Worm (Caenorhabditis elegans) whole organism, late embryonic: Measurements from ENCODE around the gene F19F10.11.

Experiments
- K02D7.2 ChIP-seq: sonication (generic microtip); optimal IDR thresholded peaks from 2 replicates; lab custom pipeline; 2017; ENCODE audit warnings: mild to moderate bottlenecking, missing genetic modification characterization, missing compliant biosample characterization
- ceh-18 ChIP-seq: sonication (generic microtip); optimal IDR thresholded peaks from 2 replicates; lab custom pipeline; 2016; ENCODE audit warnings: missing genetic modification characterization, missing compliant biosample characterization
- ceh-19 ChIP-seq: fragments of 200-800 bp; sonication (Bioruptor generic); optimal IDR thresholded peaks from 2 replicates; lab custom pipeline; 2018; ENCODE audit warnings: mild to moderate bottlenecking, missing genetic modification characterization, missing compliant biosample characterization
- ceh-2 ChIP-seq: sonication (generic microtip); optimal IDR thresholded peaks from 2 replicates; lab custom pipeline; 2016; ENCODE audit warnings: missing genotype, missing genetic modification characterization, missing compliant biosample characterization
- ceh-24 ChIP-seq: sonication (generic microtip); optimal IDR thresholded peaks from 2 replicates; lab custom pipeline; 2016; ENCODE audit warnings: mild to moderate bottlenecking, missing genetic modification characterization, missing compliant biosample characterization
- ceh-30 ChIP-seq: fragments of 150-350 bp; optimal IDR thresholded peaks from 2 replicates; lab custom pipeline; 2014; ENCODE audit warnings: missing biosample characterization, missing genetic modification characterization
- ceh-31 ChIP-seq: sonication (generic microtip); optimal IDR thresholded peaks from 2 replicates; lab custom pipeline; 2016; ENCODE audit warnings: missing genetic modification characterization, missing compliant biosample characterization
- ceh-34 ChIP-seq: sonication (generic microtip); optimal IDR thresholded peaks from 2 replicates; lab custom pipeline; 2016; ENCODE audit warnings: mild to moderate bottlenecking, missing genetic modification characterization, missing compliant biosample characterization
- ceh-45 ChIP-seq: fragments of 200-800 bp; sonication (Bioruptor generic); IDR thresholded peaks from 2 replicates; pipeline ENCODE4 v1.3.6; 2022; ENCODE audit warnings: missing genetic modification reagents, missing genetic modification characterization, missing compliant biosample characterization
- che-1 ChIP-seq: sonication (generic microtip); optimal IDR thresholded peaks from 2 replicates; lab custom pipeline; 2016; ENCODE audit warnings: mild to moderate bottlenecking, missing genetic modification characterization, missing compliant biosample characterization
- dmd-4 ChIP-seq: sonication (generic microtip); optimal IDR thresholded peaks from 2 replicates; lab custom pipeline; 2016; ENCODE audit warnings: borderline replicate concordance, missing genetic modification characterization, missing compliant biosample characterization
- dve-1 ChIP-seq: sonication (generic microtip); optimal IDR thresholded peaks from 2 replicates; lab custom pipeline; 2017; ENCODE audit warnings: antibody characterized with exemption, mild to moderate bottlenecking, missing genetic modification characterization, missing compliant biosample characterization
- eyg-1 ChIP-seq: sonication (generic microtip); optimal IDR thresholded peaks from 2 replicates; lab custom pipeline; 2016; ENCODE audit warnings: missing genotype, missing genetic modification characterization, missing compliant biosample characterization
- fkh-10 ChIP-seq: fragments of 150-350 bp; optimal IDR thresholded peaks from 2 replicates; lab custom pipeline; 2014; ENCODE audit warnings: missing biosample characterization, missing genetic modification reagents, missing genetic modification characterization
- gmeb-2 ChIP-seq: sonication (generic microtip); optimal IDR thresholded peaks from 2 replicates; lab custom pipeline; 2016; ENCODE audit warnings: missing genetic modification characterization, inconsistent platforms, missing compliant biosample characterization
- hlh-13 ChIP-seq: fragments of 200-800 bp; sonication (Bioruptor generic); optimal IDR thresholded peaks from 2 replicates; lab custom pipeline; 2018; ENCODE audit warnings: mild to moderate bottlenecking, missing genetic modification characterization, missing compliant biosample characterization
- hlh-15 ChIP-seq: sonication (generic microtip); optimal IDR thresholded peaks from 2 replicates; lab custom pipeline; 2016; ENCODE audit warnings: missing genetic modification characterization, missing compliant biosample characterization
- hlh-8 ChIP-seq: sonication (generic microtip); optimal IDR thresholded peaks from 2 replicates; lab custom pipeline; 2016; ENCODE audit warnings: missing genotype, missing genetic modification characterization, missing compliant biosample characterization
- lim-6 ChIP-seq: sonication (generic microtip); optimal IDR thresholded peaks from 2 replicates; lab custom pipeline; 2016; ENCODE audit warnings: missing genetic modification characterization, missing compliant biosample characterization
- lin-11 ChIP-seq: fragments of 200-800 bp; sonication (Bioruptor generic); optimal IDR thresholded peaks from 2 replicates; lab custom pipeline; 2018; ENCODE audit warnings: mild to moderate bottlenecking, missing genetic modification characterization, missing compliant biosample characterization
- madf-2 ChIP-seq: sonication (generic microtip); optimal IDR thresholded peaks from 2 replicates; lab custom pipeline; 2017; ENCODE audit warnings: missing genetic modification characterization, missing compliant biosample characterization
- nfya-1 ChIP-seq: sonication (generic microtip); optimal IDR thresholded peaks from 2 replicates; lab custom pipeline; 2017; ENCODE audit warnings: missing genetic modification characterization, mild to moderate bottlenecking, missing compliant biosample characterization, antibody characterized with exemption, moderate library complexity
- nhr-11 ChIP-seq: fragments of 150-350 bp; optimal IDR thresholded peaks from 2 replicates; lab custom pipeline; 2014; ENCODE audit warnings: missing biosample characterization, missing genetic modification characterization
- nhr-232 ChIP-seq: sonication (generic microtip); optimal IDR thresholded peaks from 2 replicates; lab custom pipeline; 2016; ENCODE audit warnings: missing genetic modification characterization, missing compliant biosample characterization
- npax-4 ChIP-seq: sonication (generic microtip); optimal IDR thresholded peaks from 2 replicates; lab custom pipeline; 2016; ENCODE audit warnings: missing genetic modification characterization, missing compliant biosample characterization
- odd-2 ChIP-seq: sonication (generic microtip); optimal IDR thresholded peaks from 2 replicates; lab custom pipeline; 2017; ENCODE audit warnings: antibody characterized with exemption, mild to moderate bottlenecking, missing genetic modification characterization, missing compliant biosample characterization
- pag-3 ChIP-seq: sonication (generic microtip); optimal IDR thresholded peaks from 2 replicates; lab custom pipeline; 2016; ENCODE audit warnings: missing compliant biosample characterization, missing genetic modification characterization, borderline replicate concordance
- pat-9 ChIP-seq: fragments of 200-800 bp; sonication (Bioruptor generic); optimal IDR thresholded peaks from 2 replicates; lab custom pipeline; 2018; ENCODE audit warnings: mild to moderate bottlenecking, missing genetic modification characterization, moderate library complexity, missing compliant biosample characterization
- pax-1 ChIP-seq: fragments of 150-350 bp; optimal IDR thresholded peaks from 2 replicates; lab custom pipeline; 2014; ENCODE audit warnings: missing biosample characterization, missing genetic modification characterization
- pha-2 ChIP-seq: sonication (generic microtip); optimal IDR thresholded peaks from 2 replicates; lab custom pipeline; 2017; ENCODE audit warnings: mild to moderate bottlenecking, missing genetic modification characterization, missing compliant biosample characterization
- rnt-1 ChIP-seq: sonication (generic microtip); optimal IDR thresholded peaks from 2 replicates; lab custom pipeline; 2016; ENCODE audit warnings: missing genetic modification characterization, missing compliant biosample characterization
- sox-4 ChIP-seq: sonication (generic microtip); optimal IDR thresholded peaks from 2 replicates; lab custom pipeline; 2017; ENCODE audit warnings: mild to moderate bottlenecking, missing genetic modification characterization, inconsistent platforms, missing compliant biosample characterization
- syd-9 ChIP-seq: sonication (generic microtip); optimal IDR thresholded peaks from 2 replicates; lab custom pipeline; 2016; ENCODE audit warnings: mild to moderate bottlenecking, missing genetic modification characterization, moderate library complexity, missing compliant biosample characterization
- tbx-2 ChIP-seq: sonication (generic microtip); optimal IDR thresholded peaks from 2 replicates; lab custom pipeline; 2016; ENCODE audit warnings: missing genetic modification characterization, missing compliant biosample characterization
- unc-55 ChIP-seq: sonication (generic microtip); optimal IDR thresholded peaks from 2 replicates; lab custom pipeline; 2017; ENCODE audit warnings: missing biosample characterization, missing genetic modification reagents, missing genetic modification characterization
- unc-86 ChIP-seq: sonication (generic microtip); optimal IDR thresholded peaks from 2 replicates; lab custom pipeline; 2016; ENCODE audit warnings: missing genetic modification characterization, missing compliant biosample characterization

The F19F10.11 gene

ce11 chrV:7612044-7612443 lies 24.5 kb upstream of the F19F10.11 start, which contains the start of gene clec-215:
Gene clec-215 (plus strand): TSS chrV:7612344.
- TF ChIP-seq npax-4 (tag; lab: Kevin White, UChicago) (no peak), ceh-18 (no peak), tbx-2 (no peak), eyg-1 (no peak), ceh-24 (tag; lab: Kevin White, UChicago) (no peak), ceh-45 (GFP tag; lab: Robert Waterston, UW) (no peak), unc-55 (GFP tag; lab: Kevin White, UChicago) (no peak), dmd-4 (tag; lab: Kevin White, UChicago) (no peak), hlh-15 (tag; lab: Kevin White, UChicago) (no peak), hlh-8 (tag; lab: Kevin White, UChicago) (no peak), ceh-31 (tag; lab: Kevin White, UChicago) (no peak)

- TF ChIP-seq gmeb-2 (tag; lab: Kevin White, UChicago) (no peak), ceh-34 (tag; lab: Kevin White, UChicago) (no peak), tbx-2 (no peak), sox-4 (tag; lab: Kevin White, UChicago) (no peak), dmd-4 (tag; lab: Kevin White, UChicago) (no peak), pax-1 (no peak), nfya-1 (tag; lab: Kevin White, UChicago) (no peak), K02D7.2 (tag; lab: Kevin White, UChicago) (no peak), dve-1 (no peak), ceh-2 (tag; lab: Kevin White, UChicago) (no peak)
Observed at ce11 chrV:7609698-7610420, 22.4 kb upstream of the F19F10.11 start, which contains the start of the genes folt-3 and clec-214. Gene folt-3 (minus strand): TSS chrV:7609748. Gene clec-214 (plus strand): TSS chrV:7610370.

- no peak for TF ChIP-seq odd-2 (tag; lab: Kevin White, UChicago)
- no peak for TF ChIP-seq ceh-45 (GFP tag; lab: Robert Waterston, UW)
- TF ChIP-seq hlh-13 = no peak
- TF ChIP-seq madf-2 = no peak
- no peak for TF ChIP-seq che-1
- TF ChIP-seq gmeb-2 (tag; lab: Kevin White, UChicago) = no peak
- TF ChIP-seq K02D7.2 (tag; lab: Kevin White, UChicago) = no peak
- TF ChIP-seq nhr-232 (tag; lab: Kevin White, UChicago) = no peak
- TF ChIP-seq lin-11 = no peak
- no peak for TF ChIP-seq eyg-1
- no peak for TF ChIP-seq rnt-1
- TF ChIP-seq pat-9 = no peak
Observed at ce11 chrV:7604858-7605257, 17.4 kb upstream of the F19F10.11 start, which contains the start of gene clec-213. Gene clec-213 (plus strand): TSS chrV:7605158.

DNA sequence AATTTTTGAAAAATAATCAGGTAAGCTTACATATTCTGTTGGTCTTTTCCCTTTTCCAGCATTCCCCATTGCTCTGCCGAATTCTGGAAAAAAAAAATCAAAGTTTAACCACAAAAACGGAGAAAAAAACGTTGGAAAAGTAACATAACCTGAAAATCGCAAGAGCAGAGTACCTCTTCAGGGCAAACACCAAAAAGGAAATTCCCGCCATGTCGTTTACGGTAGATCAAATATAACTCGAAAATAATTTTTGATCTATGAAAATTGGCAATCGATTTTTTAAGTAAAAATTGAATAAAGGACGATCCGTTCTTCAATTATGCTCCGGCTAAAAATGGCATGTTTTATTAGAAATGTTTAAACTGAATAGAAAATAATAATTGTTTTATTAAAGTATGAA lies 15.9 kb upstream of the F19F10.11 start, which contains the start of gene C50E3.11:
Gene C50E3.11, minus strand, starts transcription at position 83 of the 400 bp plus-strand sequence.
- no peak for TF ChIP-seq gmeb-2 (tag; lab: Kevin White, UChicago)
- TF ChIP-seq nhr-232 (tag; lab: Kevin White, UChicago) = no peak
- TF ChIP-seq nhr-11 (tag; lab: Kevin White, UChicago) = no peak
- TF ChIP-seq ceh-19 (GFP tag; lab: Kevin White, UChicago) = no peak
- no peak for TF ChIP-seq unc-86

DNA sequence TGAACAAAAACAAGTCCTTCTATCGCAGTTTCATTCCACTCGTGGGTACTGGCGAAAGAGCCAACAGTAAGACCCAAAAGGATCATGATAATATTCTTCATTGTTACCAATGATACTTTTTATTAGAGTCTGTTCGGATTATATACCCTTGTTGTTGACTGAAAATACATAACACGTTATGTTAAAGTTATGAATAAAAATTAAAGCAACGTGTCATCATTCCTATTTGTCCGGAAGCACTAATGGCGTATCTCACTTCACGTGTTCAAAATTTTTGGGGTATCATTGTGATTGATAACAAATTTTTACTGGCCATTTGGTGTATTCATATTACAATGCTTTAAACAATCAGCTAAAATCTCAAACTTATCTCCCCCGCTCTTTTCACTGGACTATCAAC lies 13.9 kb upstream of the F19F10.11 start, which contains the start of gene scl-26:
Gene scl-26, minus strand, starts transcription at position 101 of the 400 bp plus-strand sequence.
- TF ChIP-seq nfya-1 (tag; lab: Kevin White, UChicago) (no peak), dve-1 (no peak), fkh-10 (GFP tag; lab: Kevin White, UChicago) (no peak), hlh-13 (no peak), lim-6 (no peak), che-1 (no peak), ceh-2 (tag; lab: Kevin White, UChicago) (no peak), pha-2 (tag; lab: Kevin White, UChicago) (no peak), pag-3 (tag; lab: Kevin White, UChicago) (no peak), gmeb-2 (tag; lab: Kevin White, UChicago) (no peak), ceh-30 (tag; lab: Kevin White, UChicago) (no peak), syd-9 (tag; lab: Kevin White, UChicago) (no peak)
